Fruit fly (Drosophila melanogaster): ENCODE results near the gene pigeon.

Gene pigeon

dm6 chr2L:19190195-19190594, 4.4 kb downstream of the pigeon start, which contains the start of gene drl (continued):
- TF ChIP-seq CG17568 (GFP tag; optimal IDR thresholded peaks at IDR 0.05), result no peak
- TF ChIP-seq Oaz (GFP tag; IDR thresholded peaks at IDR 0.05), result no peak
- no peak for TF ChIP-seq CG4617 (GFP tag; optimal IDR thresholded peaks at IDR 0.05; ENCODE audit: borderline replicate concordance)
- no peak for TF ChIP-seq CG11093 (GFP tag; IDR thresholded peaks at IDR 0.05)
- TF ChIP-seq Med (GFP tag), result peak; percentile 94
- peak; percentile 92; the same call in 3 of the 4 replicates for TF ChIP-seq chinmo (GFP tag; IDR thresholded peaks at IDR 0.05; ENCODE audit: partially characterized antibody)
- peak; percentile 31; the same call in 1 of the 2 replicates for TF ChIP-seq Atf6 (GFP tag; IDR thresholded peaks at IDR 0.05)

DNA sequence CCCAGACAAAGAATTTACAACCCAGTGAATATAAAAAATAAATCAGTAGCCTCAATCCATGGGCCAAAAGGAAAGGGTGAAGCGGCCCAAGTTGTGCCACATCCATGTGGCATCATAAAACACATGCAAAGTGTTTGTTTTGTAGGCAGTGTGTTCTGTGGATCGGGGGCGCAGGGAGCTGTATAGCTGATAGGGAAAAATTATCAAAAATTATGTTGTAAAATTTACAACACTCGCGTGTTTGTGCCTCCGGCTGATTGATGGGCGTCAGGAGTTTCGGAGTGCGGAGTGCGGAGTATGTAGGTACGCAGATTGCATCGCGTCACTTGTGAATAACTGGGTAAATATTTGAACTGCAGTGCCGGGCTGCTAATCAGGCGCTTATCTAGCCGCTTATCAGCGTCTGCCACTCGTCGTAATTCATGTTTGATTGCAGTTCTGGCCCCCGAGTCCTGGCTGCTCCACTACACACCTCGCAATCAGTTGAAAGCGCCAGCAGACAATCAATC, 6.0 kb downstream of the pigeon start:
- TF ChIP-seq jigr1 (GFP tag; IDR thresholded peaks at IDR 0.05) (no peak), CG18262 (tag; optimal IDR thresholded peaks at IDR 0.05) (peak; percentile 61), ttk (GFP tag; IDR thresholded peaks at IDR 0.05) (no peak), CG1603 (tag; optimal IDR thresholded peaks at IDR 0.05) (peak; percentile 30), salm (tag; optimal IDR thresholded peaks at IDR 0.05) (peak; percentile 38), lola (GFP tag; optimal IDR thresholded peaks at IDR 0.05) (peak in 1 of 3 experiments; percentile 13), so (GFP tag; IDR thresholded peaks at IDR 0.05) (peak; percentile 9; the same call in 1 of the 3 replicates), fu2 (GFP tag; optimal IDR thresholded peaks at IDR 0.05) (no peak), Jarid2 (GFP tag; optimal IDR thresholded peaks at IDR 0.05) (peak; percentile 23), HHEX (GFP tag; optimal IDR thresholded peaks at IDR 0.05) (peak; percentile 50), D19A (tag; optimal IDR thresholded peaks at IDR 0.05) (peak; percentile 3), CoRest (tag; optimal IDR thresholded peaks at IDR 0.05) (peak; percentile 5), CG14710 (tag; optimal IDR thresholded peaks at IDR 0.05) (peak; percentile 18), CG8359 (GFP tag; optimal IDR thresholded peaks at IDR 0.05; ENCODE audit: borderline replicate concordance) (peak; percentile 11), Ada2b (GFP tag; IDR thresholded peaks at IDR 0.05) (no peak), CG7271 (tag; optimal IDR thresholded peaks at IDR 0.05) (peak; percentile 41), CG15011 (GFP tag; optimal IDR thresholded peaks at IDR 0.05) (peak; percentile 46), zen (tag; optimal IDR thresholded peaks at IDR 0.05) (no peak), CG18599 (GFP tag; optimal IDR thresholded peaks at IDR 0.05) (peak; percentile 5), CG17359 (tag; optimal IDR thresholded peaks at IDR 0.05) (peak; percentile 22), Awh (GFP tag; IDR thresholded peaks at IDR 0.05) (peak; percentile 52; the same call in 1 of the 2 replicates), ci (GFP tag; IDR thresholded peaks at IDR 0.05) (0 out of 3 replicates have a peak, but pooled peaks have one; percentile 27), crol (GFP tag; IDR thresholded peaks at IDR 0.05) (peak; percentile 84), Dll (GFP tag; IDR thresholded peaks at IDR 0.05; ENCODE audit: partially characterized antibody) (0 out of 4 replicates have a peak, but pooled peaks have one; percentile 20), NfI (GFP tag; optimal IDR thresholded peaks at IDR 0.05) (no peak), fd64A (GFP tag; optimal IDR thresholded peaks at IDR 0.05) (peak; percentile 74), CG8765 (GFP tag; IDR thresholded peaks at IDR 0.05) (0 out of 2 replicates have a peak, but pooled peaks have one; percentile 42), Eip74EF (GFP tag; optimal IDR thresholded peaks at IDR 0.05) (peak in 1 of 2 experiments; percentile 36), hb (GFP tag; IDR thresholded peaks at IDR 0.05; ENCODE audit: partially characterized antibody) (no peak), Sry-β (GFP tag; optimal IDR thresholded peaks at IDR 0.05) (peak; percentile 43), Hr51 (GFP tag; optimal IDR thresholded peaks at IDR 0.05) (peak in 1 of 2 experiments; percentile 6), Nf-YC (tag; optimal IDR thresholded peaks at IDR 0.05) (peak; percentile 12), Kr (GFP tag; optimal IDR thresholded peaks at IDR 0.05) (peak; percentile 69), en (GFP tag; optimal IDR thresholded peaks at IDR 0.05) (peak; percentile 0), ac (GFP tag; optimal IDR thresholded peaks at IDR 0.05) (peak; percentile 37), Vsx1 (GFP tag; optimal IDR thresholded peaks at IDR 0.05) (peak; percentile 75), MTF-1 (GFP tag; optimal IDR thresholded peaks at IDR 0.05; ENCODE audit: borderline replicate concordance) (peak; percentile 38), dmrt99B (tag; optimal IDR thresholded peaks at IDR 0.05) (peak; percentile 45), CG3847 (GFP tag; IDR thresholded peaks at IDR 0.05) (no peak)
